Fruit fly (Drosophila melanogaster) whole organism, embryonic: ENCODE measurements around the gene Glut1.

Experiments used
- ATbp ChIP-seq: fragments of 200-800 bp; sonication (Bioruptor generic); optimal IDR thresholded peaks from 2 replicates; lab custom pipeline; 2017; ENCODE audit warnings: missing biosample characterization, mild to moderate bottlenecking, missing genetic modification characterization, missing genetic modification reagents
- Atf-2 ChIP-seq: fragments of 200-800 bp; sonication (Bioruptor generic); optimal IDR thresholded peaks from 2 replicates; lab custom pipeline; 2016; ENCODE audit warnings: missing biosample characterization, missing genetic modification characterization
- Awh ChIP-seq: fragments of 200-800 bp; sonication (Bioruptor generic); IDR thresholded peaks from 2 replicates; pipeline ENCODE4, ENCODE4 v1.3.6; 2022; ENCODE audit warnings: missing biosample characterization, missing genetic modification characterization
- CG10959 ChIP-seq: fragments of 200-800 bp; sonication (Bioruptor generic); IDR thresholded peaks from 2 replicates; pipeline ENCODE4 v1.3.6; 2022; ENCODE audit warnings: missing biosample characterization, missing genetic modification characterization
- CG10979 ChIP-seq: fragments of 200-800 bp; sonication (Bioruptor generic); optimal IDR thresholded peaks from 2 replicates; lab custom pipeline; 2018; ENCODE audit warnings: missing biosample characterization, mild to moderate bottlenecking, missing genetic modification characterization, moderate library complexity
- CG12219 ChIP-seq: fragments of 200-800 bp; sonication (Bioruptor generic); optimal IDR thresholded peaks from 3 replicates; lab custom pipeline; 2018; ENCODE audit warnings: missing biosample characterization, mild to moderate bottlenecking, missing genetic modification characterization
- CG2202 ChIP-seq: fragments of 200-800 bp; sonication (Bioruptor generic); optimal IDR thresholded peaks from 2 replicates; lab custom pipeline; 2018; ENCODE audit warnings: missing biosample characterization, mild to moderate bottlenecking, missing genetic modification characterization
- CG2678 ChIP-seq: fragments of 200-800 bp; sonication (Bioruptor generic); optimal IDR thresholded peaks from 3 replicates; lab custom pipeline; 2019; ENCODE audit warnings: missing biosample characterization, mild to moderate bottlenecking, missing genetic modification characterization, moderate library complexity
- CG2889 ChIP-seq: fragments of 200-800 bp; sonication (Bioruptor generic); IDR thresholded peaks from 3 replicates; pipeline ENCODE4 v1.3.6; 2022; ENCODE audit warnings: missing biosample characterization, missing genetic modification characterization
- CG30403 ChIP-seq: fragments of 200-800 bp; sonication (Bioruptor generic); optimal IDR thresholded peaks from 3 replicates; lab custom pipeline; 2016; ENCODE audit warnings: missing biosample characterization, missing genetic modification characterization
- CG33213 ChIP-seq: fragments of 200-800 bp; sonication (Bioruptor generic); optimal IDR thresholded peaks from 3 replicates; lab custom pipeline; 2016; ENCODE audit warnings: missing biosample characterization, missing genetic modification characterization
- CG3407 ChIP-seq: fragments of 200-800 bp; sonication (Bioruptor generic); optimal IDR thresholded peaks from 2 replicates; lab custom pipeline; 2018; ENCODE audit warnings: missing biosample characterization, mild to moderate bottlenecking, missing genetic modification characterization
- CG34422 ChIP-seq: fragments of 200-800 bp; sonication (Bioruptor generic); IDR thresholded peaks from 3 replicates; pipeline ENCODE4 v1.3.6; 2022; ENCODE audit warnings: missing biosample characterization, missing genetic modification characterization
- CG4360 ChIP-seq: fragments of 200-800 bp; sonication (Bioruptor generic); IDR thresholded peaks from 2 replicates; pipeline ENCODE4 v1.3.6; 2022; ENCODE audit warnings: missing biosample characterization, missing genetic modification characterization
- CG6689 ChIP-seq: fragments of 200-800 bp; sonication (Bioruptor generic); IDR thresholded peaks from 2 replicates; pipeline ENCODE4 v1.3.6; 2022; ENCODE audit warnings: missing biosample characterization, missing genetic modification characterization
- CG7372 ChIP-seq: fragments of 200-800 bp; sonication (Bioruptor generic); IDR thresholded peaks from 2 replicates; pipeline ENCODE4 v1.3.6; 2022; ENCODE audit warnings: missing biosample characterization, missing genetic modification characterization
- CG8290 ChIP-seq, 3 experiments: fragments of 200-800 bp; sonication (Bioruptor generic); optimal IDR thresholded peaks; 2 replicates each; lab custom pipeline; 2016 to 2019; ENCODE audit warnings: missing biosample characterization in 3 of 3, missing genetic modification characterization in 3 of 3, mild to moderate bottlenecking in 2 of 3, moderate library complexity in 1 of 3
- D ChIP-seq, 2 experiments: fragments of 200-800 bp in 1 of 2; fragments of >200 bp in 1 of 2; sonication (Bioruptor generic) in 1 of 2; optimal IDR thresholded peaks; 2 replicates in 1 of 2; 3 replicates in 1 of 2; lab custom pipeline; 2017; ENCODE audit warnings: mild to moderate bottlenecking in 1 of 2, missing biosample characterization in 1 of 2, missing genetic modification characterization in 1 of 2, missing genetic modification reagents in 1 of 2
- Dll ChIP-seq: fragments of 200-800 bp; sonication (Bioruptor generic); IDR thresholded peaks from 4 replicates; pipeline ENCODE4 v1.3.6; 2022; ENCODE audit warnings: missing biosample characterization, missing genetic modification characterization; ENCODE audit not compliant: partially characterized antibody
- Hey ChIP-seq: fragments of 200-800 bp; sonication (Bioruptor generic); optimal IDR thresholded peaks from 3 replicates; lab custom pipeline; 2018; ENCODE audit warnings: missing biosample characterization, mild to moderate bottlenecking, missing genetic modification characterization
- HmgZ ChIP-seq: fragments of 200-800 bp; sonication (Bioruptor generic); optimal IDR thresholded peaks from 2 replicates; lab custom pipeline; 2018; ENCODE audit warnings: missing biosample characterization, mild to moderate bottlenecking, missing genetic modification characterization
- Hsf ChIP-seq: fragments of 200-800 bp; sonication (Bioruptor generic); optimal IDR thresholded peaks from 3 replicates; lab custom pipeline; 2016; ENCODE audit warnings: missing biosample characterization, missing genetic modification characterization
- NC2β ChIP-seq: fragments of 200-800 bp; sonication (Bioruptor generic); optimal IDR thresholded peaks from 2 replicates; lab custom pipeline; 2016; ENCODE audit warnings: missing biosample characterization, missing genetic modification characterization
- Opbp ChIP-seq: fragments of 200-800 bp; sonication (Bioruptor generic); IDR thresholded peaks from 3 replicates; pipeline ENCODE4 v1.3.6; 2022; ENCODE audit warnings: missing biosample characterization, missing genetic modification characterization; ENCODE audit not compliant: partially characterized antibody
- Xrp1 ChIP-seq: fragments of 200-800 bp; sonication (Bioruptor generic); IDR thresholded peaks from 2 replicates; pipeline ENCODE4 v1.3.6; 2022; ENCODE audit warnings: missing biosample characterization, missing genetic modification characterization
- bcd ChIP-seq: fragments of 200-800 bp; sonication (Bioruptor generic); optimal IDR thresholded peaks from 2 replicates; lab custom pipeline; 2017; ENCODE audit warnings: missing biosample characterization, mild to moderate bottlenecking, missing genetic modification characterization
- bowl ChIP-seq: fragments of 200-800 bp; sonication (Bioruptor generic); IDR thresholded peaks from 2 replicates; pipeline ENCODE4 v1.3.6; 2022; ENCODE audit warnings: missing biosample characterization, missing genetic modification characterization
- cg ChIP-seq: fragments of 200-800 bp; sonication (Bioruptor generic); optimal IDR thresholded peaks from 3 replicates; lab custom pipeline; 2019; ENCODE audit warnings: missing biosample characterization, mild to moderate bottlenecking, missing genetic modification characterization, moderate library complexity
- chif ChIP-seq, 2 experiments: fragments of 200-800 bp; sonication (Bioruptor generic); optimal IDR thresholded peaks; 3 replicates each; lab custom pipeline; 2016; ENCODE audit warnings: missing biosample characterization in 2 of 2, missing genetic modification characterization in 2 of 2
- dati ChIP-seq: fragments of 200-800 bp; sonication (Bioruptor generic); IDR thresholded peaks from 2 replicates; pipeline ENCODE4 v1.3.6; 2022; ENCODE audit warnings: missing biosample characterization, missing genetic modification characterization
- dysf ChIP-seq: fragments of 200-800 bp; sonication (Bioruptor generic); IDR thresholded peaks from 3 replicates; pipeline ENCODE4 v1.3.6; 2022; ENCODE audit warnings: missing biosample characterization, missing genetic modification characterization
- fd96Cb ChIP-seq: fragments of 200-800 bp; sonication (Bioruptor generic); optimal IDR thresholded peaks from 2 replicates; lab custom pipeline; 2018; ENCODE audit warnings: missing biosample characterization, mild to moderate bottlenecking, missing genetic modification characterization, moderate library complexity
- gce ChIP-seq: fragments of 200-800 bp; sonication (Bioruptor generic); IDR thresholded peaks from 3 replicates; pipeline ENCODE4 v1.3.6; 2022; ENCODE audit warnings: missing biosample characterization, missing genetic modification characterization
- gcm ChIP-seq: fragments of 200-800 bp; sonication (Bioruptor generic); optimal IDR thresholded peaks from 2 replicates; lab custom pipeline; 2019; ENCODE audit warnings: missing biosample characterization, mild to moderate bottlenecking, missing genetic modification characterization, moderate library complexity
- gem ChIP-seq: fragments of 200-800 bp; sonication (Bioruptor generic); optimal IDR thresholded peaks from 2 replicates; lab custom pipeline; 2019; ENCODE audit warnings: missing biosample characterization, mild to moderate bottlenecking, missing genetic modification characterization, moderate library complexity
- ind ChIP-seq: fragments of 200-800 bp; sonication (Bioruptor generic); optimal IDR thresholded peaks from 3 replicates; lab custom pipeline; 2016; ENCODE audit warnings: missing biosample characterization, missing genetic modification characterization
- lbe ChIP-seq: fragments of 200-800 bp; sonication (Bioruptor generic); optimal IDR thresholded peaks from 2 replicates; lab custom pipeline; 2016; ENCODE audit warnings: missing biosample characterization, mild to moderate bottlenecking, missing genetic modification characterization
- maf-S ChIP-seq: fragments of 200-800 bp; sonication (Bioruptor generic); optimal IDR thresholded peaks from 2 replicates; lab custom pipeline; 2016; ENCODE audit warnings: missing biosample characterization, missing genetic modification characterization
- oc ChIP-seq: fragments of 200-800 bp; sonication (Bioruptor generic); optimal IDR thresholded peaks from 2 replicates; lab custom pipeline; 2018; ENCODE audit warnings: missing biosample characterization, mild to moderate bottlenecking, missing genetic modification characterization, moderate library complexity
- prd ChIP-seq, 3 experiments: fragments of >200 bp in 2 of 3; fragments of 200-800 bp in 1 of 3; sonication (Bioruptor generic) in 1 of 3; optimal IDR thresholded peaks in 2 of 3; IDR thresholded peaks in 1 of 3; 2 replicates in 2 of 3; 3 replicates in 1 of 3; pipeline versions ENCODE4 v1.3.6 to Lab custom; 2017 to 2022; ENCODE audit warnings: missing biosample characterization in 1 of 3, missing genetic modification characterization in 1 of 3
- pros ChIP-seq: fragments of 200-800 bp; sonication (Bioruptor generic); optimal IDR thresholded peaks from 3 replicates; lab custom pipeline; 2019; ENCODE audit warnings: missing biosample characterization, mild to moderate bottlenecking, missing genetic modification characterization, moderate library complexity
- row ChIP-seq: fragments of 200-800 bp; sonication (Bioruptor generic); IDR thresholded peaks from 3 replicates; pipeline ENCODE4 v1.3.6; 2022; ENCODE audit warnings: missing biosample characterization, missing genetic modification characterization
- sima ChIP-seq: fragments of 200-800 bp; sonication (Bioruptor generic); optimal IDR thresholded peaks from 2 replicates; lab custom pipeline; 2016; ENCODE audit warnings: missing biosample characterization, missing genetic modification characterization
- trem ChIP-seq: fragments of 200-800 bp; optimal IDR thresholded peaks from 3 replicates; lab custom pipeline; 2019; ENCODE audit warnings: missing biosample characterization, mild to moderate bottlenecking, missing genetic modification characterization, moderate library complexity
- unpg ChIP-seq: fragments of 200-800 bp; sonication (Bioruptor generic); optimal IDR thresholded peaks from 3 replicates; lab custom pipeline; 2018; ENCODE audit warnings: missing biosample characterization, mild to moderate bottlenecking, missing genetic modification characterization, moderate library complexity
- wek ChIP-seq: fragments of 200-800 bp; sonication (Bioruptor generic); optimal IDR thresholded peaks from 3 replicates; lab custom pipeline; 2018; ENCODE audit warnings: missing biosample characterization, mild to moderate bottlenecking, missing genetic modification characterization, moderate library complexity
- zf30C ChIP-seq: fragments of 200-800 bp; sonication (Bioruptor generic); optimal IDR thresholded peaks from 3 replicates; lab custom pipeline; 2018; ENCODE audit warnings: missing biosample characterization, mild to moderate bottlenecking, missing genetic modification characterization

The Glut1 gene

DNA sequence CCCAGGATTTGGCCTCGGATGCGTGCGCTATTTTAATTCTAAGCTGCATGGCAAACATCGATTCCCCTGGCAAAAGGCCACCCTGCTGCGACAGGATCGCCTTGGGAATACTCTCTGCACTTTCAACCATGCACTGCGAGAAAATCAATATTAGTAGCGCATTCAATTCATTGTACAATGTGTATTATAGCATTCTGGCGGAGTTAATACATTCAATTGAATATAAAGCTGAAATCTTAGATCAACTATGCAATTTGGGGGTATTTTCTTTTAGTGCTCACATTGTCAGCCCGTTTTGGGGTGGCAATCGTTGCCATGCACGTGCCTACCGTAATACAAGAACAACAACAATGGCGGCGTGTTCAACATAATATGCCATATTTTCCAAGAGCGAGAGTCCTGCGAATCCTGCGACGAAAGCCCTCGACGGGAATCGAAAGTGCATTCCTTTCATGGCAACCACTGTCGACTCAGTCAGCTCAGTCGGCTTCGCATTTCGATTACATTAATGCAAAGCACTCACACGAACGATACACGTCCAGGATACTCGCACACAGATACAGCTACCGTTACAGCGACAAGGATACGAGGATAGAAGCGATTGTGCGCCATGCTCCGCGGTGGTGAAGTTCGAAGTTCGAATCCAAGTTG, 6.1 kb upstream of the Glut1 start (continued):
- no peak for TF ChIP-seq Opbp (GFP tag; lab: Robert Waterston, UW)
- peak; percentile 9 for TF ChIP-seq lbe
- 0 out of 2 replicates have a peak, but pooled peaks have one; percentile 46 for TF ChIP-seq Awh
- TF ChIP-seq CG30403 (GFP tag; lab: Kevin White, UChicago): peak; percentile 38
- TF ChIP-seq HmgZ (tag; lab: Kevin White, UChicago): no peak
- peak; percentile 32; the same call in 1 of the 2 replicates for TF ChIP-seq CG6689 (GFP tag; lab: Robert Waterston, UW)
- no peak for TF ChIP-seq maf-S (GFP tag; lab: Kevin White, UChicago)
- TF ChIP-seq cg (GFP tag; lab: Kevin White, UChicago): no peak
- peak; percentile 23 for TF ChIP-seq CG12219 (GFP tag; lab: Kevin White, UChicago)
- no peak for TF ChIP-seq dati (GFP tag; lab: Robert Waterston, UW)
- no peak for TF ChIP-seq D (optimal IDR thresholded peaks at IDR 0.05; lab: Kevin White, UChicago)
- TF ChIP-seq D (GFP tag; optimal IDR thresholded peaks at IDR 0.05; lab: Kevin White, UChicago): peak; percentile 68
- no peak for TF ChIP-seq Atf-2 (GFP tag; lab: Kevin White, UChicago)
- peak; percentile 9 for TF ChIP-seq CG3407 (GFP tag; lab: Kevin White, UChicago)
- TF ChIP-seq CG7372 (GFP tag; lab: Robert Waterston, UW): no peak
- 0 out of 2 replicates have a peak, but pooled peaks have one; percentile 17 for TF ChIP-seq CG10959
- TF ChIP-seq CG10979 (tag; lab: Kevin White, UChicago): peak; percentile 65
- TF ChIP-seq row (GFP tag; lab: Robert Waterston, UW): peak; percentile 73
- 0 out of 3 replicates have a peak, but pooled peaks have one; percentile 19 for TF ChIP-seq dysf (GFP tag; lab: Robert Waterston, UW)
- TF ChIP-seq gcm: peak; percentile 3
- TF ChIP-seq NC2β (GFP tag; lab: Kevin White, UChicago): peak; percentile 40
- peak; percentile 94 for TF ChIP-seq pros (GFP tag; lab: Kevin White, UChicago)
- no peak for TF ChIP-seq Dll (GFP tag; lab: Robert Waterston, UW)
- TF ChIP-seq bcd (GFP tag; lab: Kevin White, UChicago): peak; percentile 22
- no peak for TF ChIP-seq wek (GFP tag; lab: Kevin White, UChicago)
- peak; percentile 22 for TF ChIP-seq ATbp (GFP tag; lab: Kevin White, UChicago)
- peak; percentile 10 for TF ChIP-seq ind
- peak in 1 of 2 experiments; percentile 50 for TF ChIP-seq chif (GFP tag; optimal IDR thresholded peaks at IDR 0.05; lab: Kevin White, UChicago)
- peak; percentile 46 for TF ChIP-seq CG4360
- TF ChIP-seq oc (tag; lab: Kevin White, UChicago): peak; percentile 44
- peak; percentile 76 for TF ChIP-seq Hey
- peak; percentile 74 for TF ChIP-seq Xrp1 (GFP tag; lab: Robert Waterston, UW)
- peak; percentile 55 for TF ChIP-seq CG2678 (tag; lab: Kevin White, UChicago)
- TF ChIP-seq gce (GFP tag; lab: Robert Waterston, UW): 0 out of 3 replicates have a peak, but pooled peaks have one; percentile 28
- TF ChIP-seq sima (GFP tag; lab: Kevin White, UChicago): no peak
- TF ChIP-seq CG2889: no peak
- TF ChIP-seq CG8290 (GFP tag; optimal IDR thresholded peaks at IDR 0.05; lab: Kevin White, UChicago): no peak
- peak in 1 of 2 experiments; percentile 34 for TF ChIP-seq CG8290 (tag; optimal IDR thresholded peaks at IDR 0.05; lab: Kevin White, UChicago)
- TF ChIP-seq CG33213 (GFP tag; lab: Kevin White, UChicago): no peak
- no peak for TF ChIP-seq prd (optimal IDR thresholded peaks at IDR 0.05; lab: Kevin White, UChicago)
- peak; percentile 46; the same call in 2 of the 3 replicates for TF ChIP-seq prd (GFP tag; IDR thresholded peaks at IDR 0.05; lab: Robert Waterston, UW)
- TF ChIP-seq zf30C (GFP tag; lab: Kevin White, UChicago): peak; percentile 77
- TF ChIP-seq gem (tag; lab: Kevin White, UChicago): peak; percentile 58
- no peak for TF ChIP-seq bowl (GFP tag; lab: Robert Waterston, UW)
- peak; percentile 10 for TF ChIP-seq CG2202 (tag; lab: Kevin White, UChicago)
- TF ChIP-seq unpg (GFP tag; lab: Kevin White, UChicago): peak; percentile 18
- TF ChIP-seq trem (tag; lab: Kevin White, UChicago): no peak
- TF ChIP-seq Hsf (GFP tag; lab: Kevin White, UChicago): peak; percentile 28
- 0 out of 3 replicates have a peak, but pooled peaks have one; percentile 50 for TF ChIP-seq CG34422 (GFP tag; lab: Robert Waterston, UW)
- peak; percentile 44 for TF ChIP-seq fd96Cb (tag; lab: Kevin White, UChicago)
